Fruit fly (Drosophila melanogaster): ENCODE data around the gene fd3F.
A peak's percentile ranks its signal among the peaks of the same experiment; 100 is the strongest.

fd3F gene

DNA sequence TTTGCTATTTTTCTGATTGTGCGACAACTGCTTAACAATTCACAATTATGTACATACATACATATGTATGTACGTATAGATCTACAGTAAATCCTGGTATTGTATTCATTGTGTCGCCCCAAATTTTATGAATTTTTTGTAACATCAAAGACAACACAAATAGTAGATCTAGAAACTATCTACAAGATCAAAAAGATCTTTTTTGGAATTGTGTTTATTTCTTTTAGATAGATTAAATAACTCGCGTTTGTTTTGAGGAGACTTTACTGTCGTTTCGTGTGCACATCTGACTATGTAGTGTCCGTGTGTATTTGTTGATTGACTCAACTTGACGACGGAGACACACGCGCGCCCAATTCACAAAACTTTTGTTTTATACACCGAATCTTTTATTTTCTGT is 27.8 kb upstream of the fd3F start (continued):
- TF ChIP-seq Dref (GFP tag; IDR thresholded peaks at IDR 0.05) (no peak), CG10209 (GFP tag; optimal IDR thresholded peaks at IDR 0.05) (peak; percentile 87), CG10147 (GFP tag; optimal IDR thresholded peaks at IDR 0.05) (peak; percentile 93), pnt (GFP tag; optimal IDR thresholded peaks at IDR 0.05) (peak; percentile 84), CG14860 (GFP tag; IDR thresholded peaks at IDR 0.05; ENCODE audit: partially characterized antibody) (no peak), twi (tag; optimal IDR thresholded peaks at IDR 0.05) (peak; percentile 77), CG7928 (GFP tag; optimal IDR thresholded peaks at IDR 0.05) (peak; percentile 66), CG16863 (GFP tag; optimal IDR thresholded peaks at IDR 0.05) (peak; percentile 81), Camta (GFP tag; optimal IDR thresholded peaks at IDR 0.05) (peak; percentile 86), CG11398 (GFP tag; optimal IDR thresholded peaks at IDR 0.05) (peak; percentile 63), CG2712 (tag; optimal IDR thresholded peaks at IDR 0.05) (peak; percentile 87), esg (GFP tag; conservative IDR thresholded peaks at IDR 0.05) (peak; percentile 88), CG17802 (tag; optimal IDR thresholded peaks at IDR 0.05) (peak; percentile 12), HLHmδ (GFP tag; optimal IDR thresholded peaks at IDR 0.05) (no peak), CG8290 (GFP tag; optimal IDR thresholded peaks at IDR 0.05) (peak; percentile 33), CG8290 (tag; optimal IDR thresholded peaks at IDR 0.05) (peak in 1 of 2 experiments; percentile 91), CrebB (tag; optimal IDR thresholded peaks at IDR 0.05) (peak; percentile 92), tap (tag; optimal IDR thresholded peaks at IDR 0.05) (peak; percentile 93), Fer1 (GFP tag; optimal IDR thresholded peaks at IDR 0.05) (peak; percentile 95), disco-r (GFP tag; optimal IDR thresholded peaks at IDR 0.05) (peak; percentile 75), ac (GFP tag; optimal IDR thresholded peaks at IDR 0.05) (peak; percentile 29), MBD-R2 (GFP tag; IDR thresholded peaks at IDR 0.05) (peak; percentile 93), dan (GFP tag; IDR thresholded peaks at IDR 0.05) (no peak), vvl (GFP tag; IDR thresholded peaks at IDR 0.05) (peak; percentile 95), trem (tag; optimal IDR thresholded peaks at IDR 0.05) (peak; percentile 40), Fer2 (tag; optimal IDR thresholded peaks at IDR 0.05) (peak; percentile 91), sr (GFP tag; IDR thresholded peaks at IDR 0.05) (peak; percentile 40; the same call in 1 of the 3 replicates), wor (GFP tag; IDR thresholded peaks at IDR 0.05) (peak; percentile 63), jigr1 (GFP tag; IDR thresholded peaks at IDR 0.05) (no peak), lab (GFP tag; optimal IDR thresholded peaks at IDR 0.05) (peak; percentile 97), CG17328 (GFP tag; IDR thresholded peaks at IDR 0.05) (peak; percentile 83), ham (GFP tag; IDR thresholded peaks at IDR 0.05) (peak; percentile 75; the same call in 1 of the 2 replicates), MESR4 (GFP tag; optimal IDR thresholded peaks at IDR 0.05) (peak; percentile 27), pan (optimal IDR thresholded peaks at IDR 0.05) (no peak), pan (GFP tag; optimal IDR thresholded peaks at IDR 0.05 in 1 of 2, IDR thresholded peaks at IDR 0.05 in 1 of 2) (peak in 1 of 2 experiments; percentile 95), GATAe (GFP tag; conservative IDR thresholded peaks at IDR 0.05) (peak; percentile 80), Sox100B (GFP tag; optimal IDR thresholded peaks at IDR 0.05) (peak; percentile 74), ewg (GFP tag; optimal IDR thresholded peaks at IDR 0.05) (peak; percentile 58), bowl (GFP tag; IDR thresholded peaks at IDR 0.05) (peak; percentile 79), CG5180 (GFP tag; optimal IDR thresholded peaks at IDR 0.05) (peak; percentile 68), otp (GFP tag; IDR thresholded peaks at IDR 0.05) (peak; percentile 83), croc (GFP tag; conservative IDR thresholded peaks at IDR 0.05) (peak; percentile 51; the same call in 2 of the 3 replicates), ase (GFP tag; IDR thresholded peaks at IDR 0.05) (peak; percentile 81; the same call in 2 of the 3 replicates), CG32767 (GFP tag; IDR thresholded peaks at IDR 0.05) (peak; percentile 90), dm (GFP tag; optimal IDR thresholded peaks at IDR 0.05) (peak; percentile 66), CG15011 (GFP tag; optimal IDR thresholded peaks at IDR 0.05) (peak; percentile 91), Abd-B (GFP tag; optimal IDR thresholded peaks at IDR 0.05) (peak; percentile 80), CG15479 (GFP tag; optimal IDR thresholded peaks at IDR 0.05) (peak; percentile 56), CG17186 (GFP tag; optimal IDR thresholded peaks at IDR 0.05) (no peak), sim (GFP tag; IDR thresholded peaks at IDR 0.05) (peak; percentile 70; the same call in 1 of the 2 replicates), CG7963 (GFP tag; IDR thresholded peaks at IDR 0.05; ENCODE audit: partially characterized antibody) (no peak)

All from whole organism, embryonic.